Worm (Caenorhabditis elegans): Measurements from ENCODE around the gene warf-1.

The warf-1 gene

ce11 chrIV:7654212-7654778, 19.7 kb downstream of the warf-1 start, which contains the start of gene nrde-4 (continued):
- TF ChIP-seq nhr-11 (tag; optimal IDR thresholded peaks at IDR 0.05) (no peak), ceh-16 (tag; optimal IDR thresholded peaks at IDR 0.05) (no peak), nhr-237 (tag; optimal IDR thresholded peaks at IDR 0.05) (no peak)

- TF ChIP-seq nhr-21 (tag; optimal IDR thresholded peaks at IDR 0.05) (no peak), elt-3 (tag; optimal IDR thresholded peaks at IDR 0.05) (no peak), zag-1 (tag; optimal IDR thresholded peaks at IDR 0.05) (no peak), nhr-129 (tag; optimal IDR thresholded peaks at IDR 0.05) (peak; percentile 45), mbf-1 (tag; optimal IDR thresholded peaks at IDR 0.05) (no peak), mdl-1 (tag; optimal IDR thresholded peaks at IDR 0.05) (no peak), lsy-2 (tag; optimal IDR thresholded peaks at IDR 0.05) (peak in 1 of 2 experiments; percentile 0), C34F6.9 (tag; optimal IDR thresholded peaks at IDR 0.05) (peak; percentile 12), unc-55 (GFP tag; optimal IDR thresholded peaks at IDR 0.05) (peak; percentile 47), sma-3 (GFP tag; optimal IDR thresholded peaks at IDR 0.05) (no peak)
These were observed 24.0 kb downstream of the warf-1 start, which contains the start of gene C08G9.1 for ce11 chrIV:7658589-7658988. C08G9.1 (plus strand) TSS chrIV:7658763.

- TF ChIP-seq lin-39 (tag; optimal IDR thresholded peaks at IDR 0.05): no peak
- TF ChIP-seq C34F6.9 (tag; optimal IDR thresholded peaks at IDR 0.05): peak; percentile 9
- TF ChIP-seq skn-1 (tag; optimal IDR thresholded peaks at IDR 0.05): no peak
- TF ChIP-seq nhr-129 (tag; optimal IDR thresholded peaks at IDR 0.05): peak; percentile 18
- no peak for TF ChIP-seq nhr-77 (tag; optimal IDR thresholded peaks at IDR 0.05)
- TF ChIP-seq Y55F3AM.14 (GFP tag; optimal IDR thresholded peaks at IDR 0.05): no peak
- no peak for TF ChIP-seq ztf-1 (GFP tag; conservative IDR thresholded peaks at IDR 0.05)
- no peak for TF ChIP-seq R02D3.7 (tag; optimal IDR thresholded peaks at IDR 0.05)
- no peak for TF ChIP-seq mbf-1 (tag; optimal IDR thresholded peaks at IDR 0.05)
- TF ChIP-seq crh-2 (tag; optimal IDR thresholded peaks at IDR 0.05): no peak
- no peak for TF ChIP-seq nhr-25 (tag; optimal IDR thresholded peaks at IDR 0.05)
- TF ChIP-seq sem-4 (tag; optimal IDR thresholded peaks at IDR 0.05): peak; percentile 78
- TF ChIP-seq egl-27 (tag; optimal IDR thresholded peaks at IDR 0.05): no peak
- TF ChIP-seq ztf-11 (tag; optimal IDR thresholded peaks at IDR 0.05): no peak
- TF ChIP-seq F13H6.1 (tag; optimal IDR thresholded peaks at IDR 0.05): peak; percentile 19
- TF ChIP-seq ceh-82 (tag; optimal IDR thresholded peaks at IDR 0.05): no peak
- TF ChIP-seq unc-39 (tag; optimal IDR thresholded peaks at IDR 0.05): no peak
- peak; percentile 57 for TF ChIP-seq sma-9 (GFP tag; optimal IDR thresholded peaks at IDR 0.05)
- TF ChIP-seq sma-9 (tag; optimal IDR thresholded peaks at IDR 0.05): no peak
These were observed 24.9 kb downstream of the warf-1 start for ce11 chrIV:7659481-7659880.

- TF ChIP-seq egl-27 (tag; optimal IDR thresholded peaks at IDR 0.05) (no peak), mab-5 (tag; optimal IDR thresholded peaks at IDR 0.05) (peak; percentile 69), lsy-2 (tag; optimal IDR thresholded peaks at IDR 0.05) (peak in 1 of 2 experiments; percentile 6)
These were observed 27.0 kb downstream of the warf-1 start for ce11 chrIV:7661569-7661968.

ce11 chrIV:7663006-7663405, 28.4 kb downstream of the warf-1 start:
- no peak for TF ChIP-seq elt-3 (tag; optimal IDR thresholded peaks at IDR 0.05)
- TF ChIP-seq nhr-129 (tag; optimal IDR thresholded peaks at IDR 0.05): peak; percentile 26
- TF ChIP-seq mab-5 (tag; optimal IDR thresholded peaks at IDR 0.05): peak; percentile 43
- no peak for TF ChIP-seq skn-1 (tag; optimal IDR thresholded peaks at IDR 0.05)
- peak; percentile 6 for TF ChIP-seq snpc-4 (tag; optimal IDR thresholded peaks at IDR 0.05)
- TF ChIP-seq Y55F3AM.14 (GFP tag; optimal IDR thresholded peaks at IDR 0.05): peak; percentile 4

- TF ChIP-seq nhr-23 (tag; optimal IDR thresholded peaks at IDR 0.05): no peak
- TF ChIP-seq dmd-4 (tag; optimal IDR thresholded peaks at IDR 0.05): no peak
- TF ChIP-seq nhr-77 (tag; optimal IDR thresholded peaks at IDR 0.05): no peak
- no peak for TF ChIP-seq aly-2 (tag; optimal IDR thresholded peaks at IDR 0.05)
- no peak for TF ChIP-seq nhr-11 (tag; optimal IDR thresholded peaks at IDR 0.05)
- TF ChIP-seq mdl-1 (tag; optimal IDR thresholded peaks at IDR 0.05): no peak
These were observed 38.3 kb downstream of the warf-1 start, which contains the start of gene C08G9.2 for ce11 chrIV:7672872-7673271. C08G9.2 (minus strand) TSS chrIV:7672972.
